Worm (Caenorhabditis elegans): ENCODE data around the gene bcs-1.
A peak's percentile ranks its signal among the peaks of the same experiment; 100 is the strongest.

bcs-1 gene

DNA sequence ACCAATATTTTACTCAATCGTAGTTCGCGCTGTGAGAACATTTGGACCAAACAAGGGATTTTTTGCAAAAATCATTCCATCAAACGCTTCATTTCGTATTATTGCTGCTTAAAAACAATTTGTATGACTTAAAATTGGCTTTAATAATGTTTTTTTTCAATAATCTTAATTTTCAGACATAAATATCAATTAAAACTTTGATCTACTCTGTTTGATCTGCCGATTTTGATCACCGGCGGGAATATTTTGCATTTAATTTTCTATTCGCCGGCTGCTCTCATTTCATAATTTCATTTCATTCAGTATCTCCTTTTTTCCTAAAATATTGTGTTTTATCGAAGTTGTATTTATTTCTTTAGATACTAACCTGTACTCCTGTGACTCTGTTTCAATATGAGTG is 4.3 kb downstream of the bcs-1 start, which contains the start of gene puf-5 (continued):
- TF ChIP-seq hrde-1 (tag; optimal IDR thresholded peaks at IDR 0.05; ENCODE audit: borderline replicate concordance): no peak
- no peak for TF ChIP-seq let-607 (tag; optimal IDR thresholded peaks at IDR 0.05)
- TF ChIP-seq tbx-9 (tag; optimal IDR thresholded peaks at IDR 0.05; ENCODE audit: borderline replicate concordance): no peak
- TF ChIP-seq ztf-26 (tag; optimal IDR thresholded peaks at IDR 0.05): no peak
- no peak for TF ChIP-seq ceh-58 (GFP tag; IDR thresholded peaks at IDR 0.05)
- no peak for TF ChIP-seq akir-1 (GFP tag; optimal IDR thresholded peaks at IDR 0.05)
- no peak for TF ChIP-seq lsy-27 (tag; optimal IDR thresholded peaks at IDR 0.05; ENCODE audit: borderline replicate concordance, insufficient read depth)
- TF ChIP-seq die-1 (tag; optimal IDR thresholded peaks at IDR 0.05): no peak
- TF ChIP-seq C17E4.6 (GFP tag; IDR thresholded peaks at IDR 0.05): no peak
- no peak for TF ChIP-seq lir-1 (GFP tag; conservative IDR thresholded peaks at IDR 0.05)
- TF ChIP-seq lag-1 (GFP tag; IDR thresholded peaks at IDR 0.05): no peak
- TF ChIP-seq madf-3 (GFP tag; IDR thresholded peaks at IDR 0.05): no peak
- no peak for TF ChIP-seq ceh-40 (GFP tag; IDR thresholded peaks at IDR 0.05)
- TF ChIP-seq dpl-1 (GFP tag; optimal IDR thresholded peaks at IDR 0.05): peak; percentile 63
- no peak for TF ChIP-seq cebp-1 (GFP tag; IDR thresholded peaks at IDR 0.05)
- no peak for TF ChIP-seq cebp-1 (tag; optimal IDR thresholded peaks at IDR 0.05)
- no peak for TF ChIP-seq K12H6.12 (tag; optimal IDR thresholded peaks at IDR 0.05)
- TF ChIP-seq nhr-80 (tag; optimal IDR thresholded peaks at IDR 0.05): no peak
- TF ChIP-seq nhr-179 (tag; optimal IDR thresholded peaks at IDR 0.05): no peak
- no peak for TF ChIP-seq mes-4 (tag; optimal IDR thresholded peaks at IDR 0.05)
- TF ChIP-seq attf-3 (GFP tag; conservative IDR thresholded peaks at IDR 0.05): no peak
- TF ChIP-seq hlh-26 (GFP tag; conservative IDR thresholded peaks at IDR 0.05): no peak
- no peak for TF ChIP-seq dpff-1 (tag; optimal IDR thresholded peaks at IDR 0.05)
- TF ChIP-seq lin-26 (GFP tag; IDR thresholded peaks at IDR 0.05): no peak
- peak; percentile 15 for TF ChIP-seq tbp1 (GFP tag; optimal IDR thresholded peaks at IDR 0.05)
- TF ChIP-seq F55B11.4 (tag; optimal IDR thresholded peaks at IDR 0.05; ENCODE audit: borderline replicate concordance, insufficient read depth): no peak
- no peak for TF ChIP-seq mel-28 (tag; optimal IDR thresholded peaks at IDR 0.05; ENCODE audit: borderline replicate concordance)
- TF ChIP-seq F39B2.1 (GFP tag; IDR thresholded peaks at IDR 0.05): no peak
- TF ChIP-seq T26A5.8 (tag; optimal IDR thresholded peaks at IDR 0.05): no peak
- TF ChIP-seq ztf-3 (GFP tag; optimal IDR thresholded peaks at IDR 0.05): no peak
- TF ChIP-seq aptf-2 (GFP tag; conservative IDR thresholded peaks at IDR 0.05): no peak
- TF ChIP-seq fkh-3 (tag; optimal IDR thresholded peaks at IDR 0.05): no peak
- TF ChIP-seq ceh-27 (GFP tag; optimal IDR thresholded peaks at IDR 0.05): no peak
- TF ChIP-seq lin-35 (GFP tag; optimal IDR thresholded peaks at IDR 0.05): peak in 1 of 3 experiments; percentile 2
- 0 out of 2 replicates have a peak, but pooled peaks have one; percentile 41 for TF ChIP-seq ekl-4 (GFP tag; IDR thresholded peaks at IDR 0.05)
- TF ChIP-seq nfya-1 (tag; optimal IDR thresholded peaks at IDR 0.05; ENCODE audit: borderline replicate concordance, insufficient read depth): no peak
- TF ChIP-seq ztf-18 (tag; optimal IDR thresholded peaks at IDR 0.05): no peak
- no peak for TF ChIP-seq athp-1 (tag; optimal IDR thresholded peaks at IDR 0.05)
- TF ChIP-seq F57A8.1 (GFP tag; optimal IDR thresholded peaks at IDR 0.05): no peak
- TF ChIP-seq F52B5.7 (tag; optimal IDR thresholded peaks at IDR 0.05): no peak
- no peak for TF ChIP-seq hmg-20 (GFP tag; IDR thresholded peaks at IDR 0.05)
- TF ChIP-seq bed-1 (GFP tag; IDR thresholded peaks at IDR 0.05): no peak
- TF ChIP-seq ama-1 (optimal IDR thresholded peaks at IDR 0.05): no peak
- TF ChIP-seq ama-1 (GFP tag; optimal IDR thresholded peaks at IDR 0.05): no peak
- TF ChIP-seq F23B12.7 (tag; optimal IDR thresholded peaks at IDR 0.05; ENCODE audit: insufficient read depth): no peak
- peak; percentile 88 for TF ChIP-seq lsl-1 (GFP tag; optimal IDR thresholded peaks at IDR 0.05)
- TF ChIP-seq B0261.1 (tag; optimal IDR thresholded peaks at IDR 0.05): no peak
- TF ChIP-seq lin-40 (tag; optimal IDR thresholded peaks at IDR 0.05): no peak
- TF ChIP-seq madf-10 (tag; optimal IDR thresholded peaks at IDR 0.05): no peak

Data from whole organism, young adult.